Fruit fly (Drosophila melanogaster): ENCODE results near the gene Pmvk.

Gene Pmvk

dm6 chr2L:19575626-19576298 lies 4.4 kb downstream of the Pmvk start (continued):
- TF ChIP-seq zen2 (GFP tag; IDR thresholded peaks at IDR 0.05; ENCODE audit: partially characterized antibody) (0 out of 3 replicates have a peak, but pooled peaks have one; percentile 18), CG16863 (GFP tag; optimal IDR thresholded peaks at IDR 0.05) (peak; percentile 95), Fer1 (GFP tag; optimal IDR thresholded peaks at IDR 0.05) (peak; percentile 94), CG4730 (GFP tag; IDR thresholded peaks at IDR 0.05) (peak; percentile 93), CG7786 (GFP tag; optimal IDR thresholded peaks at IDR 0.05) (peak; percentile 96), CG10209 (GFP tag; optimal IDR thresholded peaks at IDR 0.05) (peak; percentile 99), yki (optimal IDR thresholded peaks at IDR 0.05) (peak; percentile 60), kay (GFP tag; optimal IDR thresholded peaks at IDR 0.05) (peak; percentile 91), CG18262 (tag; optimal IDR thresholded peaks at IDR 0.05) (peak; percentile 97), lov (optimal IDR thresholded peaks at IDR 0.05) (no peak), lov (GFP tag; IDR thresholded peaks at IDR 0.05) (peak; percentile 68; the same call in 1 of the 3 replicates), CG16779 (GFP tag; IDR thresholded peaks at IDR 0.05) (peak; percentile 68), bab2 (GFP tag; optimal IDR thresholded peaks at IDR 0.05) (peak; percentile 96), CG8089 (GFP tag; optimal IDR thresholded peaks at IDR 0.05) (peak; percentile 93), gsb (GFP tag; IDR thresholded peaks at IDR 0.05) (peak; percentile 90), mam (GFP tag; optimal IDR thresholded peaks at IDR 0.05) (peak; percentile 98), Hr3 (GFP tag; optimal IDR thresholded peaks at IDR 0.05) (peak; percentile 97), wdn (GFP tag; IDR thresholded peaks at IDR 0.05) (peak; percentile 83), H15 (GFP tag; IDR thresholded peaks at IDR 0.05) (peak; percentile 90), sens (GFP tag) (peak; percentile 100), knrl (GFP tag; IDR thresholded peaks at IDR 0.05; ENCODE audit: partially characterized antibody) (no peak), repo (GFP tag; optimal IDR thresholded peaks at IDR 0.05) (peak; percentile 94), CG4854 (GFP tag; optimal IDR thresholded peaks at IDR 0.05) (peak; percentile 93), gfzf (GFP tag; optimal IDR thresholded peaks at IDR 0.05) (peak; percentile 35), CG1832 (GFP tag; optimal IDR thresholded peaks at IDR 0.05) (peak; percentile 77), Fer3 (tag; optimal IDR thresholded peaks at IDR 0.05) (peak; percentile 92), chinmo (GFP tag; IDR thresholded peaks at IDR 0.05; ENCODE audit: partially characterized antibody) (peak; percentile 89), NFAT (GFP tag; IDR thresholded peaks at IDR 0.05) (peak; percentile 91), CG6854 (GFP tag; optimal IDR thresholded peaks at IDR 0.05) (peak; percentile 91), Pdp1 (GFP tag; optimal IDR thresholded peaks at IDR 0.05) (peak; percentile 93 to 98), crc (GFP tag; optimal IDR thresholded peaks at IDR 0.05) (peak; percentile 95), NfI (GFP tag; optimal IDR thresholded peaks at IDR 0.05) (peak; percentile 97), usp (GFP tag; optimal IDR thresholded peaks at IDR 0.05) (no peak), ato (GFP tag; IDR thresholded peaks at IDR 0.05; ENCODE audit: partially characterized antibody) (no peak), CG10979 (tag; optimal IDR thresholded peaks at IDR 0.05) (peak; percentile 96), Abd-B (GFP tag; optimal IDR thresholded peaks at IDR 0.05) (peak; percentile 97), CG3407 (GFP tag; optimal IDR thresholded peaks at IDR 0.05) (peak; percentile 85), ERR (GFP tag; optimal IDR thresholded peaks at IDR 0.05) (peak; percentile 92), jumu (GFP tag; optimal IDR thresholded peaks at IDR 0.05) (peak; percentile 97), TFAM (GFP tag; optimal IDR thresholded peaks at IDR 0.05) (peak; percentile 76), run (tag; optimal IDR thresholded peaks at IDR 0.05) (peak; percentile 92), Hsf (GFP tag; optimal IDR thresholded peaks at IDR 0.05) (peak; percentile 98), mld (GFP tag; IDR thresholded peaks at IDR 0.05; ENCODE audit: partially characterized antibody) (no peak), Meics (GFP tag; optimal IDR thresholded peaks at IDR 0.05) (peak; percentile 98), CG6791 (GFP tag; IDR thresholded peaks at IDR 0.05; ENCODE audit: partially characterized antibody) (0 out of 3 replicates have a peak, but pooled peaks have one; percentile 14), CG4424 (GFP tag; optimal IDR thresholded peaks at IDR 0.05) (peak; percentile 98), Stat92E (GFP tag; optimal IDR thresholded peaks at IDR 0.05) (no peak), CG2875 (GFP tag; optimal IDR thresholded peaks at IDR 0.05) (peak; percentile 91), CG17802 (tag; optimal IDR thresholded peaks at IDR 0.05) (peak; percentile 87)

Measured in whole organism, embryonic.